Fruit fly (Drosophila melanogaster) whole organism, prepupa: ENCODE data around the gene twit.

Experiments
- CG11762 ChIP-seq: fragments of 200-800 bp; sonication (Bioruptor generic); optimal IDR thresholded peaks from 3 replicates; lab custom pipeline; 2016; ENCODE audit warnings: missing biosample characterization, missing genetic modification characterization; ENCODE audit not compliant: insufficient read depth
- CG11902 ChIP-seq: fragments of 200-800 bp; sonication (Bioruptor generic); optimal IDR thresholded peaks from 3 replicates; lab custom pipeline; 2016; ENCODE audit warnings: missing biosample characterization, missing genetic modification characterization
- CG4318 ChIP-seq: fragments of 200-800 bp; sonication (Bioruptor generic); optimal IDR thresholded peaks from 3 replicates; lab custom pipeline; 2017; ENCODE audit warnings: missing biosample characterization, mild to moderate bottlenecking, missing genetic modification characterization
- CG6792 ChIP-seq: fragments of 200-800 bp; sonication (Bioruptor generic); optimal IDR thresholded peaks from 3 replicates; lab custom pipeline; 2016; ENCODE audit warnings: missing biosample characterization, missing genetic modification characterization
- CG8632 ChIP-seq: fragments of 200-800 bp; sonication (Bioruptor generic); optimal IDR thresholded peaks from 3 replicates; lab custom pipeline; 2016; ENCODE audit warnings: missing biosample characterization, missing genetic modification characterization
- Eip78C ChIP-seq: fragments of 200-800 bp; sonication (Bioruptor generic); peaks from one replicate; lab custom pipeline; 2016; ENCODE audit warnings: missing biosample characterization, missing genetic modification characterization
- Gug ChIP-seq: fragments of 200-800 bp; sonication (Bioruptor generic); IDR thresholded peaks from 2 replicates; pipeline ENCODE4 v1.3.6; 2022; ENCODE audit warnings: missing biosample characterization, missing genetic modification characterization
- dsx ChIP-seq: fragments of 200-800 bp; optimal IDR thresholded peaks from 3 replicates; lab custom pipeline; 2019; ENCODE audit warnings: missing biosample characterization, mild to moderate bottlenecking, missing genetic modification characterization, moderate library complexity; ENCODE audit not compliant: poor library complexity, severe bottlenecking
- fd85E ChIP-seq: fragments of 200-800 bp; sonication (Bioruptor generic); optimal IDR thresholded peaks from 3 replicates; lab custom pipeline; 2016; ENCODE audit warnings: missing biosample characterization, missing genetic modification characterization
- pdm3 ChIP-seq: fragments of 200-800 bp; sonication (Bioruptor generic); optimal IDR thresholded peaks from 3 replicates; lab custom pipeline; 2016; ENCODE audit warnings: missing biosample characterization, missing genetic modification characterization
- ss ChIP-seq, 2 experiments: fragments of 200-800 bp; sonication (Bioruptor generic); optimal IDR thresholded peaks; 2 replicates in 1 of 2; 3 replicates in 1 of 2; lab custom pipeline; 2017 to 2018; ENCODE audit warnings: mild to moderate bottlenecking in 2 of 2, missing biosample characterization in 2 of 2, missing genetic modification characterization in 2 of 2, moderate library complexity in 1 of 2
- vri ChIP-seq: fragments of 200-800 bp; sonication (Bioruptor generic); optimal IDR thresholded peaks from 3 replicates; lab custom pipeline; 2016; ENCODE audit warnings: missing biosample characterization, mild to moderate bottlenecking, missing genetic modification characterization

DNA sequence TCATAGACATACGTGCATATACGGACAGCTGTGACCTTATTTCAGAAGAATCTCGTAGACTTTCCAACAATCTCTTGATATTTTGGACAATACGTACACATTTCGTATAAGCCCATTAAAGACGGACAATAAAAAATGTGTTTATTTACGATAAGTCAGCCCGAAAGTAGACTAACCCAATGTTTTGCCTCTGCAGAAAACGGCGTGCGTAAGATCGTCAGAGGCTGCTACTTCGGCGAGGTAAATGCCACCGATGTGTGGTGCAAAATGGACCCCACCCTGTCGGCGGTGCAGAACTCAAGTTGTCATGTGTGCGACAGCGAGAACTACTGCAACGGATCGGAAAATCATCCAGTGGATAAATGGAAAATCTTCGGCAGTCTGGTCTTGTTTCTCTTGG is 16.5 kb downstream of the twit start:
- TF ChIP-seq CG6792 (GFP tag; lab: Kevin White, UChicago), result no peak
- TF ChIP-seq Eip78C (GFP tag; lab: Kevin White, UChicago), result no peak
- TF ChIP-seq vri (GFP tag; lab: Kevin White, UChicago), result no peak
- no peak for TF ChIP-seq Gug (GFP tag; lab: Robert Waterston, UW)
- TF ChIP-seq CG11902 (GFP tag; lab: Kevin White, UChicago), result no peak
- TF ChIP-seq CG11762 (GFP tag; lab: Kevin White, UChicago), result no peak
- no peak for TF ChIP-seq CG8632 (GFP tag; lab: Kevin White, UChicago)
- TF ChIP-seq dsx (GFP tag; lab: Kevin White, UChicago), result no peak
- no peak for TF ChIP-seq ss (GFP tag; optimal IDR thresholded peaks at IDR 0.05; lab: Kevin White, UChicago)
- TF ChIP-seq pdm3, result no peak
- no peak for TF ChIP-seq fd85E (GFP tag; lab: Kevin White, UChicago)
- TF ChIP-seq CG4318 (GFP tag; lab: Kevin White, UChicago), result no peak
